Fruit fly (Drosophila melanogaster) whole organism, embryonic: ENCODE measurements around the gene Hrd3.

Experiments used
- ATbp ChIP-seq: fragments of 200-800 bp; sonication (Bioruptor generic); optimal IDR thresholded peaks from 2 replicates; lab custom pipeline; 2017; ENCODE audit warnings: missing biosample characterization, mild to moderate bottlenecking, missing genetic modification characterization, missing genetic modification reagents
- Aef1 ChIP-seq: fragments of 200-800 bp; sonication (Bioruptor generic); IDR thresholded peaks from 3 replicates; pipeline ENCODE4 v1.3.6; 2022; ENCODE audit warnings: missing biosample characterization, missing genetic modification characterization
- B-H1 ChIP-seq: fragments of 200-800 bp; sonication (Bioruptor generic); IDR thresholded peaks from 3 replicates; pipeline ENCODE4 v1.3.6; 2022; ENCODE audit warnings: missing biosample characterization, missing genetic modification characterization
- CG1024 ChIP-seq: fragments of 200-800 bp; sonication (Bioruptor generic); IDR thresholded peaks from 2 replicates; pipeline ENCODE4 v1.3.6; 2022; ENCODE audit warnings: missing biosample characterization, missing genetic modification characterization
- CG10321 ChIP-seq: fragments of 200-800 bp; sonication (Bioruptor generic); IDR thresholded peaks from 2 replicates; pipeline ENCODE4 v1.3.6; 2022; ENCODE audit warnings: missing biosample characterization, missing genetic modification characterization
- CG11247 ChIP-seq: fragments of 200-800 bp; sonication (Bioruptor generic); IDR thresholded peaks from 2 replicates; pipeline ENCODE4 v1.3.6; 2022; ENCODE audit warnings: missing biosample characterization, missing genetic modification characterization
- CG11560 ChIP-seq: fragments of 200-800 bp; sonication (Bioruptor generic); IDR thresholded peaks from 3 replicates; pipeline ENCODE4 v1.3.6; 2022; ENCODE audit warnings: missing biosample characterization, missing genetic modification characterization
- CG11696 ChIP-seq: fragments of 200-800 bp; sonication (Bioruptor generic); IDR thresholded peaks from 2 replicates; pipeline ENCODE4 v1.3.6; 2022; ENCODE audit warnings: missing biosample characterization, missing genetic modification characterization
- CG12236 ChIP-seq: fragments of 200-800 bp; sonication (Bioruptor generic); optimal IDR thresholded peaks from 2 replicates; lab custom pipeline; 2016; ENCODE audit warnings: missing biosample characterization, missing genetic modification characterization
- CG14667 ChIP-seq: fragments of 200-800 bp; sonication (Bioruptor generic); IDR thresholded peaks from 2 replicates; pipeline ENCODE4 v1.3.6; 2022; ENCODE audit warnings: missing biosample characterization, missing genetic modification characterization
- CG1603 ChIP-seq: fragments of 200-800 bp; sonication (Bioruptor generic); optimal IDR thresholded peaks from 2 replicates; lab custom pipeline; 2019; ENCODE audit warnings: missing biosample characterization, mild to moderate bottlenecking, missing genetic modification characterization, moderate library complexity
- CG2120 ChIP-seq: fragments of 200-800 bp; sonication (Bioruptor generic); optimal IDR thresholded peaks from 3 replicates; lab custom pipeline; 2016; ENCODE audit warnings: missing biosample characterization, missing genetic modification characterization
- CG30020 ChIP-seq: fragments of 200-800 bp; optimal IDR thresholded peaks from 2 replicates; lab custom pipeline; 2019; ENCODE audit warnings: missing biosample characterization, mild to moderate bottlenecking, missing genetic modification characterization, moderate library complexity
- CG30431 ChIP-seq: fragments of 200-800 bp; sonication (Bioruptor generic); optimal IDR thresholded peaks from 2 replicates; lab custom pipeline; 2017; ENCODE audit warnings: missing biosample characterization, missing genetic modification characterization
- CG31441 ChIP-seq: fragments of 200-800 bp; sonication (Bioruptor generic); IDR thresholded peaks from 2 replicates; pipeline ENCODE4 v1.3.6; 2022; ENCODE audit warnings: missing biosample characterization, missing genetic modification characterization
- CG3407 ChIP-seq: fragments of 200-800 bp; sonication (Bioruptor generic); optimal IDR thresholded peaks from 2 replicates; lab custom pipeline; 2018; ENCODE audit warnings: missing biosample characterization, mild to moderate bottlenecking, missing genetic modification characterization
- CG4424 ChIP-seq: fragments of 200-800 bp; sonication (Bioruptor generic); optimal IDR thresholded peaks from 3 replicates; lab custom pipeline; 2016; ENCODE audit warnings: missing biosample characterization, missing genetic modification characterization
- CG4854 ChIP-seq: fragments of 200-800 bp; sonication (Bioruptor generic); optimal IDR thresholded peaks from 2 replicates; lab custom pipeline; 2016; ENCODE audit warnings: missing biosample characterization, missing genetic modification characterization, inconsistent platforms
- CG6765 ChIP-seq: fragments of 200-800 bp; sonication (Bioruptor generic); optimal IDR thresholded peaks from 3 replicates; lab custom pipeline; 2017; ENCODE audit warnings: missing biosample characterization, mild to moderate bottlenecking, missing genetic modification characterization
- CG7556 ChIP-seq: fragments of 200-800 bp; sonication (Bioruptor generic); optimal IDR thresholded peaks from 2 replicates; lab custom pipeline; 2017; ENCODE audit warnings: missing biosample characterization, mild to moderate bottlenecking, missing genetic modification characterization
- CG7786 ChIP-seq: fragments of 200-800 bp; sonication (Bioruptor generic); optimal IDR thresholded peaks from 2 replicates; lab custom pipeline; 2016; ENCODE audit warnings: missing biosample characterization, missing genetic modification characterization
- CG8089 ChIP-seq: fragments of 200-800 bp; sonication (Bioruptor generic); optimal IDR thresholded peaks from 3 replicates; lab custom pipeline; 2016; ENCODE audit warnings: missing biosample characterization, missing genetic modification characterization
- Ets97D ChIP-seq: fragments of 200-800 bp; sonication (Bioruptor generic); optimal IDR thresholded peaks from 3 replicates; lab custom pipeline; 2016; ENCODE audit warnings: missing biosample characterization, missing genetic modification characterization
- Fer1 ChIP-seq: fragments of 200-800 bp; sonication (Bioruptor generic); optimal IDR thresholded peaks from 2 replicates; lab custom pipeline; 2017; ENCODE audit warnings: missing biosample characterization, mild to moderate bottlenecking, missing genetic modification characterization
- Hey ChIP-seq: fragments of 200-800 bp; sonication (Bioruptor generic); optimal IDR thresholded peaks from 3 replicates; lab custom pipeline; 2018; ENCODE audit warnings: missing biosample characterization, mild to moderate bottlenecking, missing genetic modification characterization
- Lim3 ChIP-seq: fragments of 200-800 bp; sonication (Bioruptor generic); IDR thresholded peaks from 2 replicates; pipeline ENCODE4 v1.3.6; 2022; ENCODE audit warnings: missing biosample characterization, missing genetic modification characterization
- NFAT ChIP-seq: fragments of 200-800 bp; sonication (Bioruptor generic); IDR thresholded peaks from 2 replicates; pipeline ENCODE4 v1.3.6; 2022; ENCODE audit warnings: missing biosample characterization, missing genetic modification characterization
- Oaz ChIP-seq: fragments of 200-800 bp; sonication (Bioruptor generic); IDR thresholded peaks from 2 replicates; pipeline ENCODE4 v1.3.6; 2022; ENCODE audit warnings: missing biosample characterization, missing genetic modification characterization
- Scr ChIP-seq: fragments of 200-800 bp; sonication (Bioruptor generic); IDR thresholded peaks from 2 replicates; pipeline ENCODE4 v1.3.6; 2022; ENCODE audit warnings: missing biosample characterization, missing genetic modification characterization; ENCODE audit not compliant: partially characterized antibody
- Side ChIP-seq: fragments of 200-800 bp; sonication (Bioruptor generic); optimal IDR thresholded peaks from 2 replicates; lab custom pipeline; 2016; ENCODE audit warnings: missing biosample characterization, missing genetic modification characterization
- Sox100B ChIP-seq: fragments of 200-800 bp; sonication (Bioruptor generic); optimal IDR thresholded peaks from 3 replicates; lab custom pipeline; 2018; ENCODE audit warnings: missing biosample characterization, mild to moderate bottlenecking, missing genetic modification characterization
- Ssrp ChIP-seq: fragments of 200-800 bp; sonication (Bioruptor generic); optimal IDR thresholded peaks from 2 replicates; lab custom pipeline; 2018; ENCODE audit warnings: missing biosample characterization, mild to moderate bottlenecking, missing genetic modification characterization, moderate library complexity
- amos ChIP-seq: fragments of 200-800 bp; sonication (Bioruptor generic); IDR thresholded peaks from 2 replicates; pipeline ENCODE4 v1.3.6; 2022; ENCODE audit warnings: missing biosample characterization, missing genetic modification characterization; ENCODE audit not compliant: partially characterized antibody
- bsh ChIP-seq, 2 experiments: fragments of 200-800 bp; sonication (Bioruptor generic); optimal IDR thresholded peaks; 2 replicates each; lab custom pipeline; 2017 to 2018; ENCODE audit warnings: mild to moderate bottlenecking in 2 of 2, missing biosample characterization in 2 of 2, missing genetic modification characterization in 2 of 2, moderate library complexity in 1 of 2
- crp ChIP-seq, 2 experiments: fragments of 200-800 bp; sonication (Bioruptor generic); optimal IDR thresholded peaks; 2 replicates in 1 of 2; 3 replicates in 1 of 2; lab custom pipeline; 2017; ENCODE audit warnings: missing biosample characterization in 2 of 2, missing genetic modification characterization in 2 of 2, mild to moderate bottlenecking in 1 of 2, moderate library complexity in 1 of 2
- en ChIP-seq: fragments of 200-800 bp; sonication (Bioruptor generic); optimal IDR thresholded peaks from 2 replicates; lab custom pipeline; 2016; ENCODE audit warnings: missing biosample characterization, missing genetic modification characterization
- fd102C ChIP-seq: fragments of 200-800 bp; sonication (Bioruptor generic); optimal IDR thresholded peaks from 2 replicates; lab custom pipeline; 2018; ENCODE audit warnings: missing biosample characterization, mild to moderate bottlenecking, missing genetic modification characterization, moderate library complexity
- grn ChIP-seq: fragments of 200-800 bp; sonication (Bioruptor generic); optimal IDR thresholded peaks from 3 replicates; lab custom pipeline; 2017; ENCODE audit warnings: missing biosample characterization, missing genetic modification characterization
- ken ChIP-seq: fragments of 200-800 bp; sonication (Bioruptor generic); IDR thresholded peaks from 3 replicates; pipeline ENCODE4 v1.3.6; 2022; ENCODE audit warnings: missing biosample characterization, missing genetic modification characterization
- luna ChIP-seq: fragments of 200-800 bp; sonication (Bioruptor generic); optimal IDR thresholded peaks from 2 replicates; lab custom pipeline; 2016; ENCODE audit warnings: missing biosample characterization, missing genetic modification characterization
- nau ChIP-seq: fragments of 200-800 bp; sonication (Bioruptor generic); optimal IDR thresholded peaks from 3 replicates; lab custom pipeline; 2017; ENCODE audit warnings: missing biosample characterization, mild to moderate bottlenecking, missing genetic modification characterization, missing genetic modification reagents
- nerfin-1 ChIP-seq: fragments of 200-800 bp; sonication (Bioruptor generic); optimal IDR thresholded peaks from 3 replicates; lab custom pipeline; 2019; ENCODE audit warnings: missing biosample characterization, mild to moderate bottlenecking, missing genetic modification characterization, moderate library complexity
- nerfin-2 ChIP-seq: fragments of 200-800 bp; sonication (Bioruptor generic); IDR thresholded peaks from 2 replicates; pipeline ENCODE4 v1.3.6; 2022; ENCODE audit warnings: missing biosample characterization, missing genetic modification characterization; ENCODE audit not compliant: partially characterized antibody
- nom ChIP-seq: fragments of 200-800 bp; sonication (Bioruptor generic); optimal IDR thresholded peaks from 2 replicates; lab custom pipeline; 2017; ENCODE audit warnings: missing biosample characterization, missing genetic modification characterization, mild to moderate bottlenecking, moderate library complexity, missing genetic modification reagents
- oc ChIP-seq: fragments of 200-800 bp; sonication (Bioruptor generic); optimal IDR thresholded peaks from 2 replicates; lab custom pipeline; 2018; ENCODE audit warnings: missing biosample characterization, mild to moderate bottlenecking, missing genetic modification characterization, moderate library complexity
- pan ChIP-seq, 4 experiments: fragments of >200 bp in 3 of 4; fragments of 200-800 bp in 1 of 4; sonication (Bioruptor generic) in 1 of 4; optimal IDR thresholded peaks in 3 of 4; IDR thresholded peaks in 1 of 4; 2 replicates each; pipeline versions ENCODE4 v1.3.6 to Lab custom; 2017 to 2022; ENCODE audit warnings: missing biosample characterization in 2 of 4, missing genetic modification characterization in 2 of 4, mixed read lengths in 1 of 4
- seq ChIP-seq: fragments of 200-800 bp; sonication (Bioruptor generic); IDR thresholded peaks from 2 replicates; pipeline ENCODE4 v1.3.6; 2022; ENCODE audit warnings: missing biosample characterization, missing genetic modification characterization
- sna ChIP-seq: fragments of 200-800 bp; sonication (Bioruptor generic); IDR thresholded peaks from 2 replicates; pipeline ENCODE4 v1.3.6; 2022; ENCODE audit warnings: missing biosample characterization, missing genetic modification characterization; ENCODE audit not compliant: partially characterized antibody
- tgo ChIP-seq: fragments of 200-800 bp; sonication (Bioruptor generic); IDR thresholded peaks from 3 replicates; pipeline ENCODE4 v1.3.6; 2022; ENCODE audit warnings: missing biosample characterization, missing genetic modification characterization
- zfh1 ChIP-seq: fragments of 200-800 bp; sonication (Bioruptor generic); IDR thresholded peaks from 3 replicates; pipeline ENCODE4 v1.3.6; 2022; ENCODE audit warnings: missing biosample characterization, missing genetic modification characterization

Hrd3 gene

dm6 chr3R:23732990-23733512 lies 25.3 kb downstream of the Hrd3 start, which contains the start of the genes Hmgcr and Rpn9 (continued):
- TF ChIP-seq zfh1 (GFP tag; lab: Robert Waterston, UW) (no peak), CG7556 (GFP tag; lab: Kevin White, UChicago) (no peak), Side (GFP tag; lab: Kevin White, UChicago) (no peak), CG8089 (GFP tag; lab: Kevin White, UChicago) (peak; percentile 0), tgo (GFP tag; lab: Robert Waterston, UW) (no peak), Fer1 (GFP tag; lab: Kevin White, UChicago) (peak; percentile 28), Scr (GFP tag; lab: Robert Waterston, UW) (0 out of 2 replicates have a peak, but pooled peaks have one; percentile 24), Ets97D (GFP tag; lab: Kevin White, UChicago) (peak; percentile 92), CG11247 (GFP tag; lab: Robert Waterston, UW) (no peak), CG7786 (no peak), ATbp (GFP tag; lab: Kevin White, UChicago) (no peak), pan (optimal IDR thresholded peaks at IDR 0.05; lab: Kevin White, UChicago) (no peak), pan (GFP tag; optimal IDR thresholded peaks at IDR 0.05 in 1 of 2, IDR thresholded peaks at IDR 0.05 in 1 of 2) (no peak), Ssrp (no peak), sna (GFP tag; lab: Robert Waterston, UW) (no peak), CG14667 (GFP tag; lab: Robert Waterston, UW) (no peak), CG6765 (peak; percentile 15), fd102C (GFP tag; lab: Kevin White, UChicago) (no peak), NFAT (no peak), oc (tag; lab: Kevin White, UChicago) (no peak), CG10321 (GFP tag; lab: Robert Waterston, UW) (no peak), ken (GFP tag; lab: Robert Waterston, UW) (no peak), CG30431 (no peak), CG4854 (GFP tag; lab: Kevin White, UChicago) (no peak), amos (GFP tag; lab: Robert Waterston, UW) (0 out of 2 replicates have a peak, but pooled peaks have one; percentile 16), grn (GFP tag; lab: Kevin White, UChicago) (no peak), bsh (GFP tag; optimal IDR thresholded peaks at IDR 0.05; lab: Kevin White, UChicago) (no peak), CG30020 (tag; lab: Kevin White, UChicago) (peak; percentile 20), CG1024 (no peak), nom (GFP tag; lab: Kevin White, UChicago) (peak; percentile 49), CG3407 (GFP tag; lab: Kevin White, UChicago) (no peak), CG11696 (GFP tag; lab: Robert Waterston, UW) (no peak), crp (GFP tag; optimal IDR thresholded peaks at IDR 0.05; lab: Kevin White, UChicago) (peak; percentile 85 to 98), Aef1 (GFP tag; lab: Robert Waterston, UW) (no peak), seq (GFP tag; lab: Robert Waterston, UW) (no peak), CG12236 (GFP tag; lab: Kevin White, UChicago) (no peak), CG31441 (GFP tag; lab: Robert Waterston, UW) (peak; percentile 42), Lim3 (GFP tag; lab: Robert Waterston, UW) (no peak), nerfin-2 (GFP tag; lab: Robert Waterston, UW) (no peak), CG1603 (tag; lab: Kevin White, UChicago) (peak; percentile 58), CG11560 (tag; lab: Robert Waterston, UW) (peak; percentile 99), nau (GFP tag; lab: Kevin White, UChicago) (peak; percentile 22), Oaz (no peak), Sox100B (GFP tag; lab: Kevin White, UChicago) (no peak), en (no peak), CG2120 (GFP tag; lab: Kevin White, UChicago) (peak; percentile 27), CG4424 (GFP tag; lab: Kevin White, UChicago) (no peak), luna (GFP tag; lab: Kevin White, UChicago) (no peak), nerfin-1 (peak; percentile 35), B-H1 (GFP tag; lab: Robert Waterston, UW) (no peak), Hey (tag; lab: Kevin White, UChicago) (no peak)
